Worm (Caenorhabditis elegans) whole organism, L4/young adult: ENCODE results near the gene T01G5.7.

Experiments
- W03F9.2 ChIP-seq: fragments of 150-350 bp; optimal IDR thresholded peaks from 2 replicates; lab custom pipeline; 2014; ENCODE audit warnings: missing biosample characterization, missing genetic modification characterization
- dao-5 ChIP-seq: sonication (generic microtip); optimal IDR thresholded peaks from 2 replicates; lab custom pipeline; 2016; ENCODE audit warnings: missing genotype, missing genetic modification characterization, moderate library complexity, missing compliant biosample characterization
- him-1 ChIP-seq: sonication (generic microtip); optimal IDR thresholded peaks from 2 replicates; lab custom pipeline; 2016; ENCODE audit warnings: missing genotype, missing genetic modification reagents, missing genetic modification characterization, missing compliant biosample characterization

- no peak for TF ChIP-seq dao-5
- no peak for TF ChIP-seq W03F9.2 (tag; lab: Kevin White, UChicago)
- no peak for TF ChIP-seq him-1 (tag; lab: Kevin White, UChicago)
These were observed 47.8 kb upstream of the T01G5.7 start, which contains the start of gene rap-2 for ce11 chrV:15063987-15064386.
